Fruit fly (Drosophila melanogaster): ENCODE data around the gene CG11975.

The CG11975 gene

DNA sequence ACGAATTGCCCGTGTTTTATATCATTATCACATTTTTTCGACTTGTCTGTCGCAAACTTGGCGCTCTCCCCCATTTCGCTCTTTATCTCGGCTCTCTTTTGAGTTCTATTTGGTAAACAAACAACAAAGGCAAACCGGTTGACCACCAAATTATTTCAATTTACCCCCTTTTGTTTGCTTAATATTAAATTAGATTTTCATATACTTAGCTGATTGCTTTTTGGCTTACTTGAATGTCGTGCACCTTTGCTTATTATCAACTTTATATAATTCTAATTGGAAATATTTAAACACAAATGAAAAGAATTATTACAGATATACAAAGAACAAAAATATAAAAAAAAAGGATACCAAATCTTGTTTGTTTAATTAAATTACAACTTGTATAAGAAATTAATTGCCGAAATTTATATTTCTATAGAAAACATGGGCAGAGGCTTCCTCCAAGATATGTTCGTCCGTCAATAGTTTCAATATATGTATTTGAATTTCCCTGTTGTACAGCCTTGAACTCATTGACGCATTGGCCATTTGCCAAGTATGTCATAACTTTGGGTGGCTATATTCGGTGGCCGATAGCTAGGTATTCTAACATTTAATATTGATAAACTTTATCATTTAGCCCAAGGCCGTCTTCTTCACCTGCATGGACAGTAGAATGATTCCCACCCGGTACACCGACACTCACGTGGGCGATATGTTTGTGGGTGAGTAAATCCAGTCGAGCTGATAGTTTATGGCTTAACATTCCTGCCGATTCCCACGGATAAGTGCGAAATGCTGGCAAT lies 11.7 kb upstream of the CG11975 start:
- TF ChIP-seq Pif1A (GFP tag; optimal IDR thresholded peaks at IDR 0.05) (no peak), CG34367 (tag; optimal IDR thresholded peaks at IDR 0.05) (no peak), CG17806 (tag; optimal IDR thresholded peaks at IDR 0.05) (no peak), D1 (tag; optimal IDR thresholded peaks at IDR 0.05) (no peak), CG10348 (GFP tag; IDR thresholded peaks at IDR 0.05) (no peak), Ets98B (GFP tag; IDR thresholded peaks at IDR 0.05) (no peak), CG32121 (GFP tag; IDR thresholded peaks at IDR 0.05) (no peak), CG9948 (tag; optimal IDR thresholded peaks at IDR 0.05) (no peak), CG8159 (tag; optimal IDR thresholded peaks at IDR 0.05) (no peak)

DNA sequence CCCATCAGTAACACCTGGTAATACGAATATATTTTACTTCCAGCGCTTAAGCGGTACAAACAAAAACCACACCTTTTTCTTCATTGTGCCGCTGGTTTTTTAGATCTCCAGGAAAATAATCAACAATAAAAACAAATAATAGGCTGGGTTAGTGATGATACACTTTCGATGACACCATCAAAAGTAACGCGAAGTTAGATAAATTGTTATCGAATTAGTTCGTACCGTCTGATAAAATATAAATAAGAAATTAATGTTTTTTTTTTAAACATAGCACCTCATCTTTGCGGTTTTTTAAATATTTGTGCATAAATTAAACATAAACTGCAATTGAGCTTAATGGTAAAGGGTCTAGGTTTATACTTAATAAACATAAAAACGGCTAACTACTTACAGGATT lies 8.9 kb upstream of the CG11975 start, which contains the start of gene RagA-B:
TSS of gene RagA-B (minus strand) at position 175 of the 400 bp plus-strand sequence.
- TF ChIP-seq CG17806 (tag; optimal IDR thresholded peaks at IDR 0.05) (no peak), EcR (GFP tag; optimal IDR thresholded peaks at IDR 0.05) (no peak), Ets98B (GFP tag; IDR thresholded peaks at IDR 0.05) (no peak)

DNA sequence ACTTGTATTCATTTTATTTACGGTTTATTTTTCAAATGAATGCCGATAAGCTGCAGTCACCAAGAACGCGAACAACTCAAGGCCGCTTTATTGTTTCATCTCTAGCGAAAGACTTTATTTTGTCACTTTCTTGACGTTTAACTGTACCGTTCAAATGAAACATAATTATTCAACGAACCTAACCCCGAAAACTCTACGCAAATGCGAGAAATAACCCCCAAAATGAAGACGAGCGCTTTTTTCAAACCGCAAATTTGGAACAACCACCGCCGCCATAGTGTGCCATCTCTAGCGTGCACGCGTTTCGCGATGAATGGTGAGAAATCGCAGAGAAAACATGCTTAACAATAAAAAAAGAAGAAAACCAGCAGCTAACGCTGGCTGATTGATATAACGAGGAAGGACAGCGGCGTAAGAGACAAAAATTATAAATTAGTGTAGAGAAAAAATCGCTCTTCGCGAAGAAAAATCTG lies 8.4 kb upstream of the CG11975 start, which contains the start of gene CG11970:
TSS of gene CG11970 (plus strand) at position 117 of the 473 bp plus-strand sequence.
- TF ChIP-seq CG17806 (tag; optimal IDR thresholded peaks at IDR 0.05): no peak
- TF ChIP-seq CG4496 (GFP tag; IDR thresholded peaks at IDR 0.05): no peak
- no peak for TF ChIP-seq rn (GFP tag; IDR thresholded peaks at IDR 0.05)
- TF ChIP-seq CG14655 (GFP tag; optimal IDR thresholded peaks at IDR 0.05): no peak
- no peak for TF ChIP-seq CG34367 (tag; optimal IDR thresholded peaks at IDR 0.05)
- no peak for TF ChIP-seq CG12605 (GFP tag; IDR thresholded peaks at IDR 0.05)

DNA sequence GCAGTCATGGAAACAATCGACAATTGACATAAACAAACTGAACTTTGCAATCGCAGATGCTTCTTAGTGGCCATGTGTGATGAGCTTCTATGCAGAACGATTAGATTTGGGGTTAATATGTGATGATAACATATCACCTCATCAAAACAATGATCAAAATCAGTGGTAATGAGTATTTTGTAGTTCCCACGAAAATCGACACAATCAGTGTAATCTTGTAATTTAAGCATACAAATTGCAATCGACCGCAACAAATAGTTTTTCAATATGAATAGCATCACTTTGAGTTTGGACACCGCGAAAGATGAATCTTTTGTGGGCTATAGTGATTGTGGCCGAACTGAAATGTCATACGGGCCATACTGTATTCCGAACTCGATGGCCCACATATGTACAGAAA lies 4.3 kb downstream of the CG11975 start, which contains the start of gene CG11977:
TSS of gene CG11977 (plus strand) at position 301 of the 400 bp plus-strand sequence.
- TF ChIP-seq Pif1B (GFP tag; optimal IDR thresholded peaks at IDR 0.05) (no peak), Ets98B (GFP tag; IDR thresholded peaks at IDR 0.05) (no peak), CG8159 (tag; optimal IDR thresholded peaks at IDR 0.05) (no peak), Pif1A (GFP tag; optimal IDR thresholded peaks at IDR 0.05) (no peak), CG15710 (tag; optimal IDR thresholded peaks at IDR 0.05) (no peak), CG8301 (tag; optimal IDR thresholded peaks at IDR 0.05) (no peak), CG14655 (GFP tag; optimal IDR thresholded peaks at IDR 0.05) (no peak), EcR (GFP tag; optimal IDR thresholded peaks at IDR 0.05) (no peak), Snoo (tag; optimal IDR thresholded peaks at IDR 0.05) (no peak)

DNA sequence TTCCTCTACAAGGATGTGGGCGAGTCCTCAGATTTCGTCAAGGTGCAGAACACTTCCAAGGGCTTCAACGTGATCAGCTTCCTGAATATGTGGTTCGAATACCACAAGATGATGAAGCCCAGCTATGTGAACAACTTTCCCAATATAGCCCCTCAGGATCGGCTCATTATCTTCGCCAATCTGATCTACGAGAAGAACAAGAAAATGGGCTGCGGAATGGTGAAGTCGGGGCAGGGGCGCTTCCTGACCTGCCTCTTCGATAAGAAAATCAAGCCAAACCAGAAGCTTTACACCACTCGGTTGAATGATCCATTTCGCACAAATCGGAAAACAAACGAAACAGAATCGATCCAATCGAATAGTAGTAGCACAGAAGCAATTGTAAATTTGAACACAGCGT lies 5.2 kb downstream of the CG11975 start:
- no peak for TF ChIP-seq CG4496 (GFP tag; IDR thresholded peaks at IDR 0.05)
- TF ChIP-seq CG15710 (tag; optimal IDR thresholded peaks at IDR 0.05): no peak
- no peak for TF ChIP-seq CG17806 (tag; optimal IDR thresholded peaks at IDR 0.05)
- no peak for TF ChIP-seq CG14655 (GFP tag; optimal IDR thresholded peaks at IDR 0.05)
- no peak for TF ChIP-seq Pif1B (GFP tag; optimal IDR thresholded peaks at IDR 0.05)
- TF ChIP-seq CG13204 (GFP tag; optimal IDR thresholded peaks at IDR 0.05): no peak
- TF ChIP-seq D1 (tag; optimal IDR thresholded peaks at IDR 0.05): no peak
- no peak for TF ChIP-seq gl (tag; optimal IDR thresholded peaks at IDR 0.05)
- no peak for TF ChIP-seq EcR (GFP tag; optimal IDR thresholded peaks at IDR 0.05)
- TF ChIP-seq fd96Ca (GFP tag; IDR thresholded peaks at IDR 0.05): no peak
- no peak for TF ChIP-seq rn (GFP tag; IDR thresholded peaks at IDR 0.05)
- no peak for TF ChIP-seq Snoo (tag; optimal IDR thresholded peaks at IDR 0.05)
- TF ChIP-seq Pif1A (GFP tag; optimal IDR thresholded peaks at IDR 0.05): no peak
- TF ChIP-seq CG8159 (tag; optimal IDR thresholded peaks at IDR 0.05): no peak
- no peak for TF ChIP-seq CG10348 (GFP tag; IDR thresholded peaks at IDR 0.05)
- no peak for TF ChIP-seq CG34367 (tag; optimal IDR thresholded peaks at IDR 0.05)
- TF ChIP-seq CG8301 (tag; optimal IDR thresholded peaks at IDR 0.05): no peak
- TF ChIP-seq CG12605 (GFP tag; IDR thresholded peaks at IDR 0.05): no peak
- TF ChIP-seq CG32121 (GFP tag; IDR thresholded peaks at IDR 0.05): no peak
- no peak for TF ChIP-seq CG9948 (tag; optimal IDR thresholded peaks at IDR 0.05)

DNA sequence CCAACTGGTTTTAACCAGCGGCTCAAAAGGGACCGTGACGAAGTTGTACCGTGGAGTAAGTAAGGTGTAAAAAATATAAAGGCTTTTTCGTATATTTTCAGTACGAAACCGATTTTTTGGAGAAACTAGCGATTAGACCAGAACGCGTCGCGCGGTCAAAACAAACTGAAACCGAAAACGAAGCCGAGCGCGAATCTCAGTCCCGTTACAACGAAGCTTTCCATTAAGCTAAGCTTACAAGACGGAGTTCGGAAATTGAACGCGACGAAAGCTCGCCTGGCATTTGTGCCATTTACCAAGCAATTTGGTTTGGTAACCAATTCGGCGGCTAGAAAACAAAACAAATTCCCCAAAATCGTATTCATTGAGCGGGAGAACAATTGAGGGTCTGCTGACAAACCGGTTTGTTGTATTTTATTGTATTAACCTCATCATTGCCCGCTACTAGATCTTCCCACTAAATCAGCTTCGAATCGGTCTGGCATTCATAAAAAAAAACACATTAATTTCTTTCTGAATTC lies 8.7 kb downstream of the CG11975 start:
- TF ChIP-seq Pif1A (GFP tag; optimal IDR thresholded peaks at IDR 0.05) (no peak), CG4496 (GFP tag; IDR thresholded peaks at IDR 0.05) (0 out of 3 replicates have a peak, but pooled peaks have one; percentile 6)

DNA sequence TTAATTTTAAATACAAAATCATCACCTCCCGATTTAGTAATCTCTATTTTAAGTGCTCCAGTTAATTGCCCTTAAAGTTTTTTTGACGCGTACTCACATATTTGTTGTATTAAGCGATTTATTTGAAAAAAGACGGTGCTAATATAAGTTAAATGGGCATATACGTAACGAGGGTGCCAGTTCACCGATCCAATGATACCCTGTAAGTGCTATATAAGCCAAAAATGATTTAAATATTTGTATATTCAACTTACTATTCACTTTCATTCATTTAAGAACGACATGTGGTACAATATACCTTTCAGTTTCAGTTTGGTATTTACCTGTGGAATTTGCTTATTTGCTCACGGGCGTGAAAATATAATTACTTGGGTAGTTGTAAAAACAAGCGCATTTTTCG lies 9.5 kb downstream of the CG11975 start:
- TF ChIP-seq EcR (GFP tag; optimal IDR thresholded peaks at IDR 0.05) (no peak), CG9948 (tag; optimal IDR thresholded peaks at IDR 0.05) (no peak), CG14655 (GFP tag; optimal IDR thresholded peaks at IDR 0.05) (no peak), CG10348 (GFP tag; IDR thresholded peaks at IDR 0.05) (no peak), CG15710 (tag; optimal IDR thresholded peaks at IDR 0.05) (no peak), Ets98B (GFP tag; IDR thresholded peaks at IDR 0.05) (no peak), CG12605 (GFP tag; IDR thresholded peaks at IDR 0.05) (no peak), CG13204 (GFP tag; optimal IDR thresholded peaks at IDR 0.05) (no peak), fd96Ca (GFP tag; IDR thresholded peaks at IDR 0.05) (no peak), rn (GFP tag; IDR thresholded peaks at IDR 0.05) (no peak), Snoo (tag; optimal IDR thresholded peaks at IDR 0.05) (no peak), CG8159 (tag; optimal IDR thresholded peaks at IDR 0.05) (no peak), CG8301 (tag; optimal IDR thresholded peaks at IDR 0.05) (no peak), CG34367 (tag; optimal IDR thresholded peaks at IDR 0.05) (no peak)
